Worm (Caenorhabditis elegans): Measurements from ENCODE around the gene oac-46.

Gene oac-46

DNA sequence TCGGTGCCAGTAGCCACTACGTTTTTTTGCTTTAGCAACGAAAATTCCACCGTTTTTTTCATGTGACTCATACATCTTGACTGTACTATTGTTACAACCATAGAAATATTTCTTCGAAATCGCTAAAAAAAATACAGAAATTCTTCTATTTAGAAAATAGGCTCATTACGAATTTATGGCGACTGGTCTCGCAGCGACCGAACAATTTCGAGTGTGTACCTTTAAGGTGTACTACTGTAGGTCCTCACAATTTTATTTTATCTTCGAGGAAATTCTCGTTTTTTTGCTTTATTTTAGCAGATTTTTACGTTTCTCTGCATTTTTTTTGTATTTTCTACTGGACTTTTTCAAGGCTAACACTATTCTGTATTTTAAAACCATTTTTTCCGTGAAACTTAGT, 38.1 kb upstream of the oac-46 start:
- no peak for TF ChIP-seq tbx-37 (GFP tag; conservative IDR thresholded peaks at IDR 0.05)
- no peak for TF ChIP-seq tra-4 (tag; optimal IDR thresholded peaks at IDR 0.05)
- TF ChIP-seq hnd-1 (tag; optimal IDR thresholded peaks at IDR 0.05), result no peak
- no peak for TF ChIP-seq tbx-11 (GFP tag; IDR thresholded peaks at IDR 0.05)
- no peak for TF ChIP-seq ceh-13 (GFP tag; optimal IDR thresholded peaks at IDR 0.05)
- TF ChIP-seq aly-1 (tag; optimal IDR thresholded peaks at IDR 0.05), result no peak
- TF ChIP-seq hmbx-1 (tag; optimal IDR thresholded peaks at IDR 0.05), result no peak
- TF ChIP-seq ets-7 (tag; optimal IDR thresholded peaks at IDR 0.05), result no peak
- no peak for TF ChIP-seq sea-1 (GFP tag; conservative IDR thresholded peaks at IDR 0.05)
- TF ChIP-seq ceh-36 (tag; optimal IDR thresholded peaks at IDR 0.05), result no peak
- TF ChIP-seq flt-1 (GFP tag; IDR thresholded peaks at IDR 0.05), result no peak
- TF ChIP-seq ama-1 (optimal IDR thresholded peaks at IDR 0.05), result no peak
- TF ChIP-seq scrt-1 (GFP tag; IDR thresholded peaks at IDR 0.05), result no peak
- no peak for TF ChIP-seq pes-1 (GFP tag; IDR thresholded peaks at IDR 0.05)
- TF ChIP-seq F13C5.2 (tag; optimal IDR thresholded peaks at IDR 0.05), result no peak
- no peak for TF ChIP-seq hmg-4 (GFP tag; optimal IDR thresholded peaks at IDR 0.05)

- TF ChIP-seq pes-1 (GFP tag; IDR thresholded peaks at IDR 0.05) (no peak), ceh-36 (tag; optimal IDR thresholded peaks at IDR 0.05) (no peak), tra-4 (tag; optimal IDR thresholded peaks at IDR 0.05) (no peak), flt-1 (GFP tag; IDR thresholded peaks at IDR 0.05) (no peak), hmg-4 (GFP tag; optimal IDR thresholded peaks at IDR 0.05) (no peak), sea-1 (GFP tag; conservative IDR thresholded peaks at IDR 0.05) (no peak), F13C5.2 (tag; optimal IDR thresholded peaks at IDR 0.05) (no peak), B0310.2 (tag; optimal IDR thresholded peaks at IDR 0.05) (no peak), ceh-13 (GFP tag; optimal IDR thresholded peaks at IDR 0.05) (no peak), ets-7 (tag; optimal IDR thresholded peaks at IDR 0.05) (no peak), aly-1 (tag; optimal IDR thresholded peaks at IDR 0.05) (no peak), tbx-11 (GFP tag; IDR thresholded peaks at IDR 0.05) (no peak), hnd-1 (tag; optimal IDR thresholded peaks at IDR 0.05) (no peak)
These were observed 37.7 kb upstream of the oac-46 start for ce11 chrII:8889589-8889988.

ce11 chrII:8884262-8884949, 32.5 kb upstream of the oac-46 start, which contains the start of the genes T07D4.5 and ddx-19:
Gene T07D4.5 (minus strand): TSS chrII:8884332.
Gene ddx-19 (plus strand): TSS chrII:8884899.
- TF ChIP-seq scrt-1 (GFP tag; IDR thresholded peaks at IDR 0.05), result no peak
- TF ChIP-seq ama-1 (optimal IDR thresholded peaks at IDR 0.05), result no peak
- TF ChIP-seq tra-4 (tag; optimal IDR thresholded peaks at IDR 0.05), result no peak
- no peak for TF ChIP-seq sea-1 (GFP tag; conservative IDR thresholded peaks at IDR 0.05)
- TF ChIP-seq ceh-36 (tag; optimal IDR thresholded peaks at IDR 0.05), result no peak
- TF ChIP-seq pes-1 (GFP tag; IDR thresholded peaks at IDR 0.05), result no peak
- no peak for TF ChIP-seq hmbx-1 (tag; optimal IDR thresholded peaks at IDR 0.05)
- TF ChIP-seq ceh-13 (GFP tag; optimal IDR thresholded peaks at IDR 0.05), result no peak
- no peak for TF ChIP-seq tbx-37 (GFP tag; conservative IDR thresholded peaks at IDR 0.05)
- TF ChIP-seq ets-7 (tag; optimal IDR thresholded peaks at IDR 0.05), result no peak
- no peak for TF ChIP-seq flt-1 (GFP tag; IDR thresholded peaks at IDR 0.05)
- no peak for TF ChIP-seq aly-1 (tag; optimal IDR thresholded peaks at IDR 0.05)
- TF ChIP-seq hmg-4 (GFP tag; optimal IDR thresholded peaks at IDR 0.05), result no peak
- no peak for TF ChIP-seq tbx-11 (GFP tag; IDR thresholded peaks at IDR 0.05)
- no peak for TF ChIP-seq B0310.2 (tag; optimal IDR thresholded peaks at IDR 0.05)
- no peak for TF ChIP-seq hnd-1 (tag; optimal IDR thresholded peaks at IDR 0.05)

ce11 chrII:8883559-8883958, 31.7 kb upstream of the oac-46 start, which contains the start of gene rha-1:
Gene rha-1 (minus strand): TSS chrII:8883659.
- TF ChIP-seq hmg-4 (GFP tag; optimal IDR thresholded peaks at IDR 0.05) (no peak), hnd-1 (tag; optimal IDR thresholded peaks at IDR 0.05) (no peak), F13C5.2 (tag; optimal IDR thresholded peaks at IDR 0.05) (no peak), tra-4 (tag; optimal IDR thresholded peaks at IDR 0.05) (no peak), sea-1 (GFP tag; conservative IDR thresholded peaks at IDR 0.05) (no peak), aly-1 (tag; optimal IDR thresholded peaks at IDR 0.05) (no peak), scrt-1 (GFP tag; IDR thresholded peaks at IDR 0.05) (no peak), ceh-36 (tag; optimal IDR thresholded peaks at IDR 0.05) (no peak), pes-1 (GFP tag; IDR thresholded peaks at IDR 0.05) (no peak), tbx-37 (GFP tag; conservative IDR thresholded peaks at IDR 0.05) (no peak), ceh-13 (GFP tag; optimal IDR thresholded peaks at IDR 0.05) (no peak), ama-1 (optimal IDR thresholded peaks at IDR 0.05) (no peak), ets-7 (tag; optimal IDR thresholded peaks at IDR 0.05) (no peak), B0310.2 (tag; optimal IDR thresholded peaks at IDR 0.05) (no peak), hmbx-1 (tag; optimal IDR thresholded peaks at IDR 0.05) (no peak), flt-1 (GFP tag; IDR thresholded peaks at IDR 0.05) (no peak), tbx-11 (GFP tag; IDR thresholded peaks at IDR 0.05) (no peak)

DNA sequence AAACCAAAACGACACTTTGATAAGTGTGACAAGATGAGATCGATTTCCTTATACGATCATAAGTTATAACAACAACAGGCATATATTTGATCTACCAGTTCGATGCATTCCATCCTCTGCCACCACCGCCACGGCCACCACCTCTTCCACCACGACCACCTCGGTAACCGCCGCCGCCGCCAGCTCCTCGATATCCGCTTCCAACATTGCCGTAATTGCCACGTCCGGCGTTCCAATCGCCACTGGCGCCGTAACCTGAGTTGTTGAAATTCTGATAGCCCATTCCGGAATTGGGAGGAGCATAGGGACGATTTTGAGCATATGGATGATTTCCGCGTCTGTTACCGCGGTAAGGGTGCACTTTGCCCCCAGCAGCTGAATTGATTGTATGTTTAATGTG, 26.6 kb upstream of the oac-46 start:
- TF ChIP-seq hmbx-1 (tag; optimal IDR thresholded peaks at IDR 0.05) (no peak), tbx-11 (GFP tag; IDR thresholded peaks at IDR 0.05) (no peak), ceh-36 (tag; optimal IDR thresholded peaks at IDR 0.05) (no peak), B0310.2 (tag; optimal IDR thresholded peaks at IDR 0.05) (no peak), hmg-4 (GFP tag; optimal IDR thresholded peaks at IDR 0.05) (no peak), tbx-37 (GFP tag; conservative IDR thresholded peaks at IDR 0.05) (no peak), ets-7 (tag; optimal IDR thresholded peaks at IDR 0.05) (no peak), scrt-1 (GFP tag; IDR thresholded peaks at IDR 0.05) (no peak), hnd-1 (tag; optimal IDR thresholded peaks at IDR 0.05) (no peak), sea-1 (GFP tag; conservative IDR thresholded peaks at IDR 0.05) (no peak), F13C5.2 (tag; optimal IDR thresholded peaks at IDR 0.05) (no peak), ama-1 (optimal IDR thresholded peaks at IDR 0.05) (no peak), ceh-13 (GFP tag; optimal IDR thresholded peaks at IDR 0.05) (no peak)

DNA sequence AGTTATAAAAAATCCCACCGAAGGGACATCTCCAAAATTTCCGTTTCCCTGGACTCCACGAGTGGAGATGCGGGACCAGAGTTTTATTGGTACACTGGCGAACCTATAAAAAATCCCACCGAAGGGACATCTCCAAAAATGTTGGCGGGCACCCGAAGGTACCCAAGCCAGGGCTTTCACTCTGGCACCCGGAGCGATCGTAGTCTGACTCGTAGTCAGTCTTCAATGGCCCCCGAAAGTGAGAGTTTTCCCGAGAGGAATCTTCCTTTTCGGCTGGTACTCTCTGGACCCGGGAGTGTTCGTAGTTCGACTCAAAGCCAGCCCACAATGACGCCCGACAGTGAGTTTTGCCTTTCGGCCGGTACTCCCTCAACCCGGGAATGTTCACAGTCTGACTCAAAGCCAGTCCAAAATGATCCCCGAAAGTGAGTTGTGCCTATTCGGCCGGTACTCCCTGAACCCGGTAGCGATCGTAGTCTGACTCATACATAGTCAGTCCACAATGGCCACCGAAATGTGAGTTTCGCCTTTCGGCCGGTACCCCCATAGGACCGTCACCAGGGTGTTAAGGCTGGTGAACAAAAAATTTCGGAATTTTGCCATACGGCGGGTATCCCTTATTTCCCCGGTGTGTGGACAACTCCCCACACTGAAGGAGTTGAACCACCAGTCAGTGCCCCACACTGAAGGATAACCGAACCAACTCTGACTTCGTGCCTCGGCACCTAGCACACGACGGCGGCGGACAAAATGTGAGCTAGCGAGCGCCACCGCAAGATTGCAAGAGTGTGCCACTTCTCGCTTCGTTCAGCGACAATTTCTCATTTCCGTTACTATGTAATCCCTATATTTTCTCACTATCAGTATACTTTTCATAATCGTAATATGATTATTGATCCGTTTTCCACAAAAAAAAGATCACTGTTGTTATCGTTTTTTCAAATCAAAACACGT, 25.4 kb upstream of the oac-46 start:
- TF ChIP-seq hmbx-1 (tag; optimal IDR thresholded peaks at IDR 0.05), result no peak
- TF ChIP-seq ceh-13 (GFP tag; optimal IDR thresholded peaks at IDR 0.05), result no peak
- TF ChIP-seq ama-1 (optimal IDR thresholded peaks at IDR 0.05), result no peak
- TF ChIP-seq tbx-11 (GFP tag; IDR thresholded peaks at IDR 0.05), result no peak
- no peak for TF ChIP-seq pes-1 (GFP tag; IDR thresholded peaks at IDR 0.05)
- TF ChIP-seq tra-4 (tag; optimal IDR thresholded peaks at IDR 0.05), result no peak
- no peak for TF ChIP-seq tbx-37 (GFP tag; conservative IDR thresholded peaks at IDR 0.05)
